Worm (Caenorhabditis elegans) whole organism, young adult: ENCODE measurements around the gene sup-36.
A peak's percentile ranks its signal among the peaks of the same experiment; 100 is the strongest.

Experiments
- B0019.2 ChIP-seq: fragments of 200-800 bp; sonication (Bioruptor generic); conservative IDR thresholded peaks from 2 replicates; pipeline ENCODE4 v1.3.6; 2022; ENCODE audit warnings: missing genetic modification reagents, missing genetic modification characterization, missing compliant biosample characterization
- B0035.1 ChIP-seq: sonication (generic microtip); optimal IDR thresholded peaks from 2 replicates; lab custom pipeline; 2016; ENCODE audit warnings: missing genetic modification characterization, mild to moderate bottlenecking, missing compliant biosample characterization, missing genotype, missing genetic modification reagents
- F23B12.7 ChIP-seq: sonication (generic microtip); optimal IDR thresholded peaks from 2 replicates; lab custom pipeline; 2017; ENCODE audit warnings: missing genetic modification characterization, mild to moderate bottlenecking, missing compliant biosample characterization, antibody characterized with exemption, moderate library complexity; ENCODE audit not compliant: insufficient read depth
- F33H1.4 ChIP-seq: fragments of 200-800 bp; sonication (Bioruptor generic); IDR thresholded peaks from 2 replicates; pipeline ENCODE4 v1.3.6; 2022; ENCODE audit warnings: missing genetic modification reagents, missing genetic modification characterization, missing compliant biosample characterization
- K12H6.12 ChIP-seq: fragments of 200-800 bp; sonication (Bioruptor generic); optimal IDR thresholded peaks from 2 replicates; lab custom pipeline; 2018; ENCODE audit warnings: mild to moderate bottlenecking, missing genetic modification characterization, missing compliant biosample characterization
- Y53F4B.3 ChIP-seq: fragments of 200-800 bp; sonication (Bioruptor generic); IDR thresholded peaks from 2 replicates; pipeline ENCODE4 v1.3.6; 2022; ENCODE audit warnings: missing genetic modification reagents, missing genetic modification characterization, missing compliant biosample characterization
- Y56A3A.18 ChIP-seq: fragments of 200-800 bp; sonication (Bioruptor generic); IDR thresholded peaks from 2 replicates; pipeline ENCODE4 v1.3.6; 2022; ENCODE audit warnings: missing genetic modification reagents, missing genetic modification characterization, missing compliant biosample characterization
- akir-1 ChIP-seq: fragments of 200-800 bp; sonication (Bioruptor generic); optimal IDR thresholded peaks from 2 replicates; lab custom pipeline; 2018; ENCODE audit warnings: mild to moderate bottlenecking, missing genetic modification characterization, moderate library complexity, missing compliant biosample characterization
- aptf-2 ChIP-seq: fragments of 200-800 bp; sonication (Bioruptor generic); conservative IDR thresholded peaks from 2 replicates; pipeline ENCODE4 v1.3.6; 2022; ENCODE audit warnings: missing genetic modification reagents, missing genetic modification characterization, missing compliant biosample characterization
- attf-5 ChIP-seq: fragments of 200-800 bp; sonication (Bioruptor generic); optimal IDR thresholded peaks from 2 replicates; lab custom pipeline; 2018; ENCODE audit warnings: mild to moderate bottlenecking, missing genetic modification characterization, missing compliant biosample characterization
- ceh-40 ChIP-seq: fragments of 200-800 bp; sonication (Bioruptor generic); IDR thresholded peaks from 2 replicates; pipeline ENCODE4 v1.3.6; 2022; ENCODE audit warnings: missing genetic modification characterization, missing compliant biosample characterization
- ceh-58 ChIP-seq: fragments of 200-800 bp; sonication (Bioruptor generic); IDR thresholded peaks from 2 replicates; pipeline ENCODE4 v1.3.6; 2022; ENCODE audit warnings: missing genetic modification characterization, missing compliant biosample characterization
- ceh-91 ChIP-seq: fragments of 200-800 bp; sonication (Bioruptor generic); IDR thresholded peaks from 2 replicates; pipeline ENCODE4 v1.3.6; 2022; ENCODE audit warnings: missing genetic modification reagents, missing genetic modification characterization, missing compliant biosample characterization
- efl-1 ChIP-seq: fragments of 150-350 bp; optimal IDR thresholded peaks from 2 replicates; lab custom pipeline; 2014; ENCODE audit warnings: missing biosample characterization, missing genetic modification reagents, missing genetic modification characterization
- egrh-3 ChIP-seq: fragments of 200-800 bp; sonication (Bioruptor generic); IDR thresholded peaks from 2 replicates; pipeline ENCODE4 v1.3.6; 2022; ENCODE audit warnings: missing genetic modification reagents, missing genetic modification characterization, missing compliant biosample characterization
- fkh-3 ChIP-seq: sonication (generic microtip); optimal IDR thresholded peaks from 2 replicates; lab custom pipeline; 2016; ENCODE audit warnings: mild to moderate bottlenecking, missing genetic modification characterization, missing compliant biosample characterization
- gei-17 ChIP-seq: fragments of 200-800 bp; sonication (Bioruptor generic); optimal IDR thresholded peaks from 2 replicates; lab custom pipeline; 2018; ENCODE audit warnings: mild to moderate bottlenecking, missing genetic modification characterization, missing compliant biosample characterization
- him-1 ChIP-seq: sonication (generic microtip); optimal IDR thresholded peaks from 2 replicates; lab custom pipeline; 2016; ENCODE audit warnings: missing genotype, missing genetic modification reagents, missing genetic modification characterization, missing compliant biosample characterization
- let-526 ChIP-seq: fragments of 200-800 bp; sonication (Bioruptor generic); IDR thresholded peaks from 2 replicates; pipeline ENCODE4 v1.3.6; 2022; ENCODE audit warnings: missing genetic modification reagents, missing genetic modification characterization, missing compliant biosample characterization
- lin-40 ChIP-seq: sonication (generic microtip); optimal IDR thresholded peaks from 2 replicates; lab custom pipeline; 2016; ENCODE audit warnings: missing genetic modification characterization, mild to moderate bottlenecking, missing compliant biosample characterization, missing genotype, missing genetic modification reagents
- mel-28 ChIP-seq: sonication (generic microtip); optimal IDR thresholded peaks from 2 replicates; lab custom pipeline; 2016; ENCODE audit warnings: borderline replicate concordance, mild to moderate bottlenecking, missing genetic modification characterization, missing compliant biosample characterization
- nhr-80 ChIP-seq: sonication (generic microtip); optimal IDR thresholded peaks from 2 replicates; lab custom pipeline; 2016; ENCODE audit warnings: missing genetic modification characterization, missing compliant biosample characterization
- sea-2 ChIP-seq: fragments of 200-800 bp; sonication (Bioruptor generic); IDR thresholded peaks from 2 replicates; pipeline ENCODE4 v1.3.6; 2022; ENCODE audit warnings: missing genetic modification characterization, missing compliant biosample characterization
- snpc-1.1 ChIP-seq: sonication (generic microtip); optimal IDR thresholded peaks from 2 replicates; lab custom pipeline; 2017; ENCODE audit warnings: missing genetic modification characterization, mild to moderate bottlenecking, missing compliant biosample characterization, antibody characterized with exemption, moderate library complexity, missing genotype, missing genetic modification reagents; ENCODE audit not compliant: insufficient read depth
- snpc-1.3 ChIP-seq: sonication (generic microtip); optimal IDR thresholded peaks from 2 replicates; lab custom pipeline; 2017; ENCODE audit warnings: missing genetic modification characterization, mild to moderate bottlenecking, missing compliant biosample characterization, antibody characterized with exemption, moderate library complexity, missing genotype, missing genetic modification reagents; ENCODE audit not compliant: insufficient read depth
- snpc-3.4 ChIP-seq: sonication (generic microtip); optimal IDR thresholded peaks from 2 replicates; lab custom pipeline; 2017; ENCODE audit warnings: missing genetic modification characterization, mild to moderate bottlenecking, missing compliant biosample characterization, antibody characterized with exemption, moderate library complexity, missing genotype, missing genetic modification reagents
- snpc-4 ChIP-seq, 5 experiments: fragments of 150-350 bp in 1 of 5; sonication (generic microtip) in 4 of 5; optimal IDR thresholded peaks; 2 replicates each; lab custom pipeline; 2014 to 2018; ENCODE audit warnings: missing genetic modification characterization in 5 of 5, missing biosample characterization in 3 of 5, antibody characterized with exemption in 2 of 5, mild to moderate bottlenecking in 2 of 5, missing compliant biosample characterization in 2 of 5, missing genotype in 2 of 5, moderate library complexity in 2 of 5, missing genetic modification reagents in 1 of 5
- unc-62 ChIP-seq: fragments of 150-350 bp; optimal IDR thresholded peaks from 2 replicates; lab custom pipeline; 2014; ENCODE audit warnings: missing biosample characterization, missing genetic modification reagents, missing genetic modification characterization
- xnd-1 ChIP-seq: sonication (generic microtip); optimal IDR thresholded peaks from 2 replicates; lab custom pipeline; 2016; ENCODE audit warnings: missing genotype, missing genetic modification reagents, missing genetic modification characterization, missing compliant biosample characterization
- ztf-22 ChIP-seq: fragments of 200-800 bp; sonication (Bioruptor generic); optimal IDR thresholded peaks from 2 replicates; lab custom pipeline; 2018; ENCODE audit warnings: mild to moderate bottlenecking, missing genetic modification characterization, moderate library complexity, missing compliant biosample characterization

The sup-36 gene

ce11 chrIV:6631704-6632272 is 30.3 kb downstream of the sup-36 start, which contains the start of the genes cest-5.1 and C01B10.9 (continued):
- TF ChIP-seq mel-28 (tag; lab: Kevin White, UChicago) (no peak), nhr-80 (tag; lab: Kevin White, UChicago) (peak; percentile 15), ztf-22 (no peak), snpc-1.3 (tag; lab: Kevin White, UChicago) (peak; percentile 35), K12H6.12 (tag; lab: Kevin White, UChicago) (peak; percentile 48), lin-40 (tag; lab: Kevin White, UChicago) (peak; percentile 45), efl-1 (peak; percentile 72), snpc-4 (GFP tag; optimal IDR thresholded peaks at IDR 0.05; lab: Kevin White, UChicago) (peak; percentile 40), snpc-4 (tag; optimal IDR thresholded peaks at IDR 0.05; lab: Kevin White, UChicago) (peak; percentile 50 to 84 (median 73))

DNA sequence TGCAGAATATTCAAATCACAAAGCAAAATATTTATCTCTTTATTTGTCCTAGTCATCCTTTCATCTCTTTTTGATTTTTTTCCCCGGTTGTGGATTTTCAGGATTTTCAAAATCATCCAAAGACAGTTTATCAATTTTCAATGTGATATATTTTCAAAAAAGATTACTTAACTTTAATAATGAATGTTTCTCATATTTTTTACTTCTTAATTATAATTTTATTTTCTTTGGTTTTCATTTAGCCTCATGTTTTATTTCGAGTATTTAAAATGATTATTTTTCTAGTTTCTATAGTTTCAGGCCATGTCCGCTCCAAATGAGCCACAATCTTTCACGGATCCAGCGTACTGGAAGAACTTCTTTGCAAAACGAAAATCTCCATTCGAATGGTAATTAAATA is 33.3 kb downstream of the sup-36 start, which contains the start of gene metl-13:
Gene metl-13, plus strand, starts transcription at position 301 of the 400 bp plus-strand sequence.
- no peak for TF ChIP-seq snpc-4 (GFP tag; optimal IDR thresholded peaks at IDR 0.05; lab: Kevin White, UChicago)
- TF ChIP-seq snpc-4 (tag; optimal IDR thresholded peaks at IDR 0.05; lab: Kevin White, UChicago): peak in 1 of 4 experiments; percentile 55
- TF ChIP-seq F23B12.7 (tag; lab: Kevin White, UChicago): no peak

- TF ChIP-seq fkh-3 (tag; lab: Kevin White, UChicago) (no peak), unc-62 (GFP tag; lab: Kevin White, UChicago) (no peak), let-526 (no peak), ceh-40 (GFP tag; lab: Robert Waterston, UW) (no peak), attf-5 (GFP tag; lab: Kevin White, UChicago) (no peak), aptf-2 (GFP tag; lab: Robert Waterston, UW) (no peak), ceh-91 (no peak), sea-2 (GFP tag; lab: Robert Waterston, UW) (no peak), Y53F4B.3 (GFP tag; lab: Robert Waterston, UW) (no peak), B0019.2 (GFP tag; lab: Robert Waterston, UW) (no peak), egrh-3 (no peak), mel-28 (tag; lab: Kevin White, UChicago) (no peak), Y56A3A.18 (GFP tag; lab: Robert Waterston, UW) (no peak), ceh-58 (GFP tag; lab: Robert Waterston, UW) (no peak)
Observed at ce11 chrIV:6638256-6638655, 36.8 kb downstream of the sup-36 start, which contains the start of gene C01B10.7. Gene C01B10.7 (plus strand): TSS chrIV:6638556.

- no peak for TF ChIP-seq snpc-3.4 (tag; lab: Kevin White, UChicago)
- no peak for TF ChIP-seq snpc-1.3 (tag; lab: Kevin White, UChicago)
- no peak for TF ChIP-seq egrh-3
- no peak for TF ChIP-seq him-1 (tag; lab: Kevin White, UChicago)
- no peak for TF ChIP-seq efl-1
- no peak for TF ChIP-seq F33H1.4 (GFP tag; lab: Robert Waterston, UW)
- no peak for TF ChIP-seq akir-1 (GFP tag; lab: Kevin White, UChicago)
- TF ChIP-seq gei-17: no peak
- TF ChIP-seq B0035.1 (tag; lab: Kevin White, UChicago): no peak
- TF ChIP-seq snpc-1.1 (tag; lab: Kevin White, UChicago): no peak
- TF ChIP-seq xnd-1 (tag; lab: Kevin White, UChicago): no peak
Observed at ce11 chrIV:6639880-6640279, 38.4 kb downstream of the sup-36 start, which contains the start of gene C01B10.6. Gene C01B10.6 (plus strand): TSS chrIV:6640180.
